Fruit fly (Drosophila melanogaster): Measurements from ENCODE around the gene CG7560.
A peak's percentile ranks its signal among the peaks of the same experiment; 100 is the strongest.

CG7560 gene

dm6 chr3L:11418041-11418674 is 6.8 kb upstream of the CG7560 start (continued):
- peak; percentile 76; the same call in 1 of the 4 replicates for TF ChIP-seq chinmo (GFP tag; IDR thresholded peaks at IDR 0.05; ENCODE audit: partially characterized antibody)
- TF ChIP-seq tll (GFP tag; optimal IDR thresholded peaks at IDR 0.05): peak in 1 of 2 experiments; percentile 29
- peak; percentile 99 for TF ChIP-seq CG10209 (GFP tag; optimal IDR thresholded peaks at IDR 0.05)
- peak; percentile 95 for TF ChIP-seq CG6689 (GFP tag; IDR thresholded peaks at IDR 0.05)
- TF ChIP-seq CG3281 (GFP tag; optimal IDR thresholded peaks at IDR 0.05): peak; percentile 88
- peak; percentile 82 for TF ChIP-seq Antp (GFP tag; optimal IDR thresholded peaks at IDR 0.05)
- TF ChIP-seq Hmx (GFP tag; optimal IDR thresholded peaks at IDR 0.05): peak; percentile 15
- peak; percentile 97 for TF ChIP-seq CG7839 (tag; optimal IDR thresholded peaks at IDR 0.05)
- peak; percentile 82 for TF ChIP-seq Camta (GFP tag; optimal IDR thresholded peaks at IDR 0.05)
- peak; percentile 19 for TF ChIP-seq Sry-δ (GFP tag; optimal IDR thresholded peaks at IDR 0.05)
- peak; percentile 88 for TF ChIP-seq Dek (tag; optimal IDR thresholded peaks at IDR 0.05)
- peak; percentile 90 for TF ChIP-seq CG17612 (GFP tag; IDR thresholded peaks at IDR 0.05)
- peak; percentile 94 for TF ChIP-seq trem (tag; optimal IDR thresholded peaks at IDR 0.05)
- peak; percentile 96 for TF ChIP-seq CG16863 (GFP tag; optimal IDR thresholded peaks at IDR 0.05)
- peak; percentile 94 for TF ChIP-seq ttk (GFP tag; IDR thresholded peaks at IDR 0.05)
- peak; percentile 95 for TF ChIP-seq Atf3 (GFP tag; optimal IDR thresholded peaks at IDR 0.05)
- peak; percentile 43 for TF ChIP-seq emc (GFP tag; optimal IDR thresholded peaks at IDR 0.05)
- peak; percentile 74 for TF ChIP-seq CG12155 (GFP tag; optimal IDR thresholded peaks at IDR 0.05)
- TF ChIP-seq ranshi (GFP tag; IDR thresholded peaks at IDR 0.05): peak; percentile 92
- TF ChIP-seq Ada2b (GFP tag; IDR thresholded peaks at IDR 0.05): peak; percentile 89
- TF ChIP-seq CG14965 (GFP tag; optimal IDR thresholded peaks at IDR 0.05; ENCODE audit: borderline replicate concordance): peak; percentile 62
- peak; percentile 98 for TF ChIP-seq ap (GFP tag; IDR thresholded peaks at IDR 0.05)
- peak; percentile 81 for TF ChIP-seq fd64A (GFP tag; optimal IDR thresholded peaks at IDR 0.05)
- no peak for TF ChIP-seq ab (GFP tag; optimal IDR thresholded peaks at IDR 0.05)
- TF ChIP-seq Hr51 (GFP tag; optimal IDR thresholded peaks at IDR 0.05): peak; percentile 93 to 94
- peak; percentile 94 for TF ChIP-seq Ssrp (tag; optimal IDR thresholded peaks at IDR 0.05)
- no peak for TF ChIP-seq p53 (GFP tag; optimal IDR thresholded peaks at IDR 0.05)
- peak; percentile 91 for TF ChIP-seq CG2202 (tag; optimal IDR thresholded peaks at IDR 0.05)
- TF ChIP-seq CG15601 (tag; optimal IDR thresholded peaks at IDR 0.05): peak; percentile 93
- peak; percentile 95 for TF ChIP-seq sisA (GFP tag; IDR thresholded peaks at IDR 0.05)
- no peak for TF ChIP-seq nom (GFP tag; optimal IDR thresholded peaks at IDR 0.05)
- no peak for TF ChIP-seq h (optimal IDR thresholded peaks at IDR 0.05)
- TF ChIP-seq Hmr (GFP tag; optimal IDR thresholded peaks at IDR 0.05): peak; percentile 83
- peak; percentile 98 for TF ChIP-seq chm (GFP tag; IDR thresholded peaks at IDR 0.05)
- peak; percentile 63 for TF ChIP-seq CG15073 (GFP tag; optimal IDR thresholded peaks at IDR 0.05)
- peak; percentile 93 for TF ChIP-seq Gsc (GFP tag; IDR thresholded peaks at IDR 0.05)
- TF ChIP-seq CG13624 (GFP tag; optimal IDR thresholded peaks at IDR 0.05): peak; percentile 87
- TF ChIP-seq CG8944 (GFP tag; optimal IDR thresholded peaks at IDR 0.05): peak; percentile 90
- peak; percentile 86 for TF ChIP-seq Bdp1 (GFP tag; optimal IDR thresholded peaks at IDR 0.05)
- TF ChIP-seq sob (GFP tag; IDR thresholded peaks at IDR 0.05): peak; percentile 96
- peak; percentile 91 for TF ChIP-seq peb (GFP tag; IDR thresholded peaks at IDR 0.05)
- peak; percentile 76 for TF ChIP-seq CG30020 (tag; optimal IDR thresholded peaks at IDR 0.05)
- TF ChIP-seq CG7928 (GFP tag; optimal IDR thresholded peaks at IDR 0.05): peak; percentile 53
- TF ChIP-seq zf30C (GFP tag; optimal IDR thresholded peaks at IDR 0.05): no peak
- peak; percentile 90 for TF ChIP-seq CG18619 (GFP tag; optimal IDR thresholded peaks at IDR 0.05)
- peak; percentile 87 for TF ChIP-seq CG1602 (GFP tag; optimal IDR thresholded peaks at IDR 0.05)
- TF ChIP-seq pnt (GFP tag; optimal IDR thresholded peaks at IDR 0.05): peak; percentile 80
- peak; percentile 80 for TF ChIP-seq MBD-R2 (GFP tag; IDR thresholded peaks at IDR 0.05)
- TF ChIP-seq CG6791 (GFP tag; IDR thresholded peaks at IDR 0.05; ENCODE audit: partially characterized antibody): no peak
- TF ChIP-seq Gug (GFP tag; IDR thresholded peaks at IDR 0.05): peak; percentile 85
